Worm (Caenorhabditis elegans) whole organism, L3 larva: Measurements from ENCODE around the gene ugt-49.

Experiments
- R02D3.7 ChIP-seq: fragments of 150-350 bp; optimal IDR thresholded peaks from 2 replicates; lab custom pipeline; 2014; ENCODE audit warnings: missing biosample characterization, missing genetic modification characterization
- ZK546.5 ChIP-seq: sonication (generic microtip); optimal IDR thresholded peaks from 2 replicates; lab custom pipeline; 2017; ENCODE audit warnings: missing biosample characterization, missing genetic modification characterization
- aly-2 ChIP-seq: fragments of 150-350 bp; optimal IDR thresholded peaks from 2 replicates; lab custom pipeline; 2014; ENCODE audit warnings: missing biosample characterization, missing genetic modification characterization
- ama-1 ChIP-seq: fragments of 150-350 bp; optimal IDR thresholded peaks from 2 replicates; lab custom pipeline; 2018
- ceh-16 ChIP-seq: sonication (generic microtip); optimal IDR thresholded peaks from 2 replicates; lab custom pipeline; 2017; ENCODE audit warnings: missing biosample characterization, missing genetic modification characterization
- ceh-28 ChIP-seq: fragments of 150-350 bp; optimal IDR thresholded peaks from 2 replicates; lab custom pipeline; 2014; ENCODE audit warnings: missing biosample characterization, missing genetic modification reagents, missing genetic modification characterization
- ceh-82 ChIP-seq: fragments of 150-350 bp; optimal IDR thresholded peaks from 2 replicates; lab custom pipeline; 2014; ENCODE audit warnings: missing biosample characterization, missing genetic modification characterization
- ceh-9 ChIP-seq: sonication (generic microtip); optimal IDR thresholded peaks from 2 replicates; lab custom pipeline; 2018; ENCODE audit warnings: missing biosample characterization, missing genetic modification characterization
- daf-12 ChIP-seq: fragments of 150-350 bp; optimal IDR thresholded peaks from 2 replicates; lab custom pipeline; 2014; ENCODE audit warnings: missing biosample characterization, missing genetic modification reagents, missing genetic modification characterization
- egl-27 ChIP-seq: sonication (generic microtip); optimal IDR thresholded peaks from 4 replicates; lab custom pipeline; 2017; ENCODE audit warnings: missing biosample characterization, missing genetic modification reagents, missing genetic modification characterization
- egl-5 ChIP-seq: fragments of 150-350 bp; optimal IDR thresholded peaks from 2 replicates; lab custom pipeline; 2017; ENCODE audit warnings: missing biosample characterization, missing genetic modification reagents, missing genetic modification characterization, inconsistent platforms
- elt-1 ChIP-seq: fragments of 150-350 bp; optimal IDR thresholded peaks from 2 replicates; lab custom pipeline; 2014; ENCODE audit warnings: missing biosample characterization, missing genetic modification characterization
- elt-2 ChIP-seq: sonication (generic microtip); optimal IDR thresholded peaks from 2 replicates; lab custom pipeline; 2016; ENCODE audit warnings: missing genetic modification reagents, mild to moderate bottlenecking, missing genetic modification characterization, missing compliant biosample characterization
- elt-3 ChIP-seq, 3 experiments: fragments of 150-350 bp in 1 of 3; sonication (generic microtip) in 2 of 3; optimal IDR thresholded peaks; 2 replicates in 2 of 3; 4 replicates in 1 of 3; lab custom pipeline; 2014 to 2017; ENCODE audit warnings: missing biosample characterization in 3 of 3, missing genetic modification characterization in 3 of 3
- eor-1 ChIP-seq, 2 experiments: fragments of 150-350 bp; optimal IDR thresholded peaks; 2 replicates each; lab custom pipeline; 2014 to 2018; ENCODE audit warnings: missing biosample characterization in 2 of 2, missing genetic modification characterization in 2 of 2
- fkh-10 ChIP-seq: sonication (generic microtip); optimal IDR thresholded peaks from 2 replicates; lab custom pipeline; 2017; ENCODE audit warnings: missing biosample characterization, missing genetic modification reagents, missing genetic modification characterization
- fkh-2 ChIP-seq: fragments of 150-350 bp; optimal IDR thresholded peaks from 2 replicates; lab custom pipeline; 2014; ENCODE audit warnings: missing biosample characterization, missing genetic modification reagents, missing genetic modification characterization
- fos-1 ChIP-seq: fragments of 150-350 bp; optimal IDR thresholded peaks from 2 replicates; lab custom pipeline; 2014; ENCODE audit warnings: missing biosample characterization, missing genetic modification characterization
- hmg-11 ChIP-seq: sonication (generic microtip); optimal IDR thresholded peaks from 2 replicates; lab custom pipeline; 2016; ENCODE audit warnings: missing genetic modification characterization, missing compliant biosample characterization
- jun-1 ChIP-seq: fragments of 150-350 bp; optimal IDR thresholded peaks from 2 replicates; lab custom pipeline; 2014; ENCODE audit warnings: missing biosample characterization, missing genetic modification reagents, missing genetic modification characterization
- lin-15B ChIP-seq: fragments of 150-350 bp; optimal IDR thresholded peaks from 2 replicates; lab custom pipeline; 2014; ENCODE audit warnings: missing biosample characterization, missing genetic modification characterization
- lin-39 ChIP-seq: fragments of 150-350 bp; optimal IDR thresholded peaks from 2 replicates; lab custom pipeline; 2018; ENCODE audit warnings: missing biosample characterization, missing genetic modification reagents, missing genetic modification characterization
- lsy-12 ChIP-seq: sonication (generic microtip); optimal IDR thresholded peaks from 2 replicates; lab custom pipeline; 2016; ENCODE audit warnings: mild to moderate bottlenecking, missing genetic modification characterization, missing compliant biosample characterization
- mdl-1 ChIP-seq: fragments of 150-350 bp; optimal IDR thresholded peaks from 2 replicates; lab custom pipeline; 2014; ENCODE audit warnings: missing biosample characterization, missing genetic modification characterization
- mml-1 ChIP-seq: fragments of 150-350 bp; sonication (generic microtip); optimal IDR thresholded peaks from 3 replicates; lab custom pipeline; 2014; ENCODE audit warnings: missing biosample characterization, missing genetic modification characterization
- nfya-1 ChIP-seq: sonication (generic microtip); optimal IDR thresholded peaks from 2 replicates; lab custom pipeline; 2017; ENCODE audit warnings: missing genetic modification characterization, mild to moderate bottlenecking, missing compliant biosample characterization, antibody characterized with exemption, moderate library complexity; ENCODE audit not compliant: insufficient read depth
- nhr-11 ChIP-seq: fragments of 150-350 bp; optimal IDR thresholded peaks from 2 replicates; lab custom pipeline; 2014; ENCODE audit warnings: missing biosample characterization, missing genetic modification characterization
- nhr-12 ChIP-seq: fragments of 150-350 bp; optimal IDR thresholded peaks from 2 replicates; lab custom pipeline; 2014; ENCODE audit warnings: missing biosample characterization, missing genetic modification characterization
- nhr-23 ChIP-seq: fragments of 150-350 bp; optimal IDR thresholded peaks from 2 replicates; lab custom pipeline; 2014; ENCODE audit warnings: missing biosample characterization, missing genetic modification reagents, missing genetic modification characterization
- nhr-237 ChIP-seq: fragments of 150-350 bp; optimal IDR thresholded peaks from 2 replicates; lab custom pipeline; 2014; ENCODE audit warnings: missing biosample characterization, missing genetic modification characterization
- nhr-25 ChIP-seq: sonication (generic microtip); optimal IDR thresholded peaks from 2 replicates; lab custom pipeline; 2017; ENCODE audit warnings: missing biosample characterization, missing genetic modification characterization
- nhr-28 ChIP-seq: fragments of 150-350 bp; optimal IDR thresholded peaks from 2 replicates; lab custom pipeline; 2014; ENCODE audit warnings: missing biosample characterization, missing genetic modification characterization
- nhr-43 ChIP-seq: sonication (generic microtip); optimal IDR thresholded peaks from 2 replicates; lab custom pipeline; 2016; ENCODE audit warnings: mild to moderate bottlenecking, missing genetic modification characterization, missing compliant biosample characterization; ENCODE audit not compliant: poor library complexity, severe bottlenecking
- nhr-76 ChIP-seq: fragments of 150-350 bp; sonication (generic microtip); optimal IDR thresholded peaks from 5 replicates; lab custom pipeline; 2014; ENCODE audit warnings: missing biosample characterization, missing genetic modification characterization
- nhr-77 ChIP-seq: fragments of 150-350 bp; optimal IDR thresholded peaks from 2 replicates; lab custom pipeline; 2014; ENCODE audit warnings: missing biosample characterization, missing genetic modification characterization
- pha-4 ChIP-seq: fragments of 150-350 bp; optimal IDR thresholded peaks from 2 replicates; lab custom pipeline; 2014; ENCODE audit warnings: missing biosample characterization, missing genetic modification reagents, missing genetic modification characterization
- pqm-1 ChIP-seq: fragments of 150-350 bp; optimal IDR thresholded peaks from 2 replicates; lab custom pipeline; 2017; ENCODE audit warnings: missing biosample characterization, missing genetic modification characterization, inconsistent platforms
- sea-2 ChIP-seq: fragments of 150-350 bp; sonication (generic microtip); optimal IDR thresholded peaks from 4 replicates; lab custom pipeline; 2014; ENCODE audit warnings: missing biosample characterization, missing genetic modification reagents, missing genetic modification characterization
- skn-1 ChIP-seq: fragments of 150-350 bp; optimal IDR thresholded peaks from 2 replicates; lab custom pipeline; 2014; ENCODE audit warnings: missing biosample characterization, missing genetic modification characterization
- snpc-4 ChIP-seq: fragments of 150-350 bp; optimal IDR thresholded peaks from 2 replicates; lab custom pipeline; 2014; ENCODE audit warnings: missing biosample characterization, missing genetic modification characterization
- tbx-2 ChIP-seq: sonication (generic microtip); optimal IDR thresholded peaks from 2 replicates; lab custom pipeline; 2016; ENCODE audit warnings: mild to moderate bottlenecking, missing genetic modification characterization, missing compliant biosample characterization
- unc-62 ChIP-seq: fragments of 150-350 bp; sonication (generic microtip); optimal IDR thresholded peaks from 4 replicates; lab custom pipeline; 2014; ENCODE audit warnings: missing biosample characterization, missing genetic modification reagents, missing genetic modification characterization
- zag-1 ChIP-seq: fragments of 150-350 bp; optimal IDR thresholded peaks from 2 replicates; lab custom pipeline; 2014; ENCODE audit warnings: missing biosample characterization, missing genetic modification characterization
- ztf-11 ChIP-seq: fragments of 150-350 bp; optimal IDR thresholded peaks from 2 replicates; lab custom pipeline; 2014; ENCODE audit warnings: missing biosample characterization, missing genetic modification characterization
- ztf-4 ChIP-seq: fragments of 150-350 bp; optimal IDR thresholded peaks from 2 replicates; lab custom pipeline; 2014; ENCODE audit warnings: missing biosample characterization, missing genetic modification characterization

The ugt-49 gene

ce11 chrV:10352928-10353427 is 19.1 kb upstream of the ugt-49 start, which contains the start of gene nol-56:
nol-56 (minus strand) TSS chrV:10352978.
- TF ChIP-seq ZK546.5 (tag; lab: Kevin White, UChicago) = no peak
- TF ChIP-seq ztf-4 (tag; lab: Kevin White, UChicago) = peak; percentile 5
- TF ChIP-seq pha-4 (tag; lab: Kevin White, UChicago) = peak; percentile 93
- TF ChIP-seq ama-1 = peak; percentile 37
- TF ChIP-seq lin-39 = peak; percentile 86
- TF ChIP-seq tbx-2 (tag; lab: Kevin White, UChicago) = no peak
- TF ChIP-seq fkh-2 (tag; lab: Kevin White, UChicago) = no peak
- no peak for TF ChIP-seq eor-1 (tag; optimal IDR thresholded peaks at IDR 0.05; lab: Kevin White, UChicago)
- TF ChIP-seq nhr-76 (tag; lab: Kevin White, UChicago) = no peak
- peak; percentile 14 for TF ChIP-seq skn-1
- peak; percentile 61 for TF ChIP-seq ceh-28 (tag; lab: Kevin White, UChicago)
- peak; percentile 58 for TF ChIP-seq elt-2 (tag; lab: Kevin White, UChicago)
- TF ChIP-seq nhr-23 (tag; lab: Kevin White, UChicago) = peak; percentile 93
- TF ChIP-seq egl-27 (tag; lab: Kevin White, UChicago) = no peak
- TF ChIP-seq ztf-11 (tag; lab: Kevin White, UChicago) = no peak
- no peak for TF ChIP-seq nhr-12 (tag; lab: Kevin White, UChicago)
- TF ChIP-seq zag-1 = no peak
- TF ChIP-seq nhr-43 (tag; lab: Kevin White, UChicago) = peak; percentile 77
- TF ChIP-seq lsy-12 = peak; percentile 66
- TF ChIP-seq fos-1 (tag; lab: Kevin White, UChicago) = no peak
- TF ChIP-seq mdl-1 (tag; lab: Kevin White, UChicago) = no peak
- no peak for TF ChIP-seq ceh-82 (tag; lab: Kevin White, UChicago)
- no peak for TF ChIP-seq nhr-237 (tag; lab: Kevin White, UChicago)
- TF ChIP-seq hmg-11 (tag; lab: Kevin White, UChicago) = peak; percentile 80
- peak; percentile 70 for TF ChIP-seq nhr-25
- peak; percentile 34 for TF ChIP-seq pqm-1 (tag; lab: Kevin White, UChicago)
- TF ChIP-seq lin-15B (tag; lab: Kevin White, UChicago) = peak; percentile 93
- TF ChIP-seq nhr-11 = no peak
- peak; percentile 16 for TF ChIP-seq jun-1 (tag; lab: Kevin White, UChicago)
- no peak for TF ChIP-seq elt-3 (tag; optimal IDR thresholded peaks at IDR 0.05; lab: Kevin White, UChicago)
- TF ChIP-seq egl-5 (tag; lab: Kevin White, UChicago) = peak; percentile 81
- no peak for TF ChIP-seq ceh-9
- TF ChIP-seq aly-2 = no peak
- TF ChIP-seq nfya-1 (tag; lab: Kevin White, UChicago) = peak; percentile 90
- no peak for TF ChIP-seq unc-62 (GFP tag; lab: Kevin White, UChicago)
- peak; percentile 4 for TF ChIP-seq R02D3.7 (tag; lab: Kevin White, UChicago)
- TF ChIP-seq elt-1 = no peak
- no peak for TF ChIP-seq ceh-16 (tag; lab: Kevin White, UChicago)
- TF ChIP-seq nhr-28 (tag; lab: Kevin White, UChicago) = no peak
- no peak for TF ChIP-seq sea-2 (GFP tag; lab: Kevin White, UChicago)
- TF ChIP-seq mml-1 (tag; lab: Kevin White, UChicago) = no peak
- TF ChIP-seq fkh-10 = peak; percentile 43
- no peak for TF ChIP-seq daf-12 (tag; lab: Kevin White, UChicago)
- peak; percentile 80 for TF ChIP-seq snpc-4 (tag; lab: Kevin White, UChicago)

ce11 chrV:10355773-10356335 is 16.3 kb upstream of the ugt-49 start, which contains the start of gene sluh-7:
sluh-7 (minus strand) TSS chrV:10355823.
- no peak for TF ChIP-seq fkh-2 (tag; lab: Kevin White, UChicago)
- no peak for TF ChIP-seq lin-39
- peak; percentile 36 for TF ChIP-seq tbx-2 (tag; lab: Kevin White, UChicago)
- no peak for TF ChIP-seq ceh-9
- TF ChIP-seq lin-15B (tag; lab: Kevin White, UChicago) = peak; percentile 90
- peak; percentile 5 for TF ChIP-seq ceh-28 (tag; lab: Kevin White, UChicago)
- peak; percentile 80 for TF ChIP-seq nfya-1 (tag; lab: Kevin White, UChicago)
- TF ChIP-seq lsy-12 = peak; percentile 54
- TF ChIP-seq elt-1 = no peak
- TF ChIP-seq hmg-11 (tag; lab: Kevin White, UChicago) = peak; percentile 51
- TF ChIP-seq nhr-76 (tag; lab: Kevin White, UChicago) = no peak
- peak; percentile 80 for TF ChIP-seq nhr-23 (tag; lab: Kevin White, UChicago)
- TF ChIP-seq ceh-82 (tag; lab: Kevin White, UChicago) = no peak
- peak; percentile 24 for TF ChIP-seq R02D3.7 (tag; lab: Kevin White, UChicago)
- TF ChIP-seq snpc-4 (tag; lab: Kevin White, UChicago) = peak; percentile 81
- TF ChIP-seq nhr-28 (tag; lab: Kevin White, UChicago) = no peak
- TF ChIP-seq nhr-77 (tag; lab: Kevin White, UChicago) = no peak
- TF ChIP-seq unc-62 (GFP tag; lab: Kevin White, UChicago) = no peak
- no peak for TF ChIP-seq fos-1 (tag; lab: Kevin White, UChicago)
- peak; percentile 28 for TF ChIP-seq elt-2 (tag; lab: Kevin White, UChicago)
- TF ChIP-seq pha-4 (tag; lab: Kevin White, UChicago) = peak; percentile 92
- peak; percentile 57 for TF ChIP-seq nhr-25
- TF ChIP-seq nhr-43 (tag; lab: Kevin White, UChicago) = peak; percentile 92
